Fruit fly (Drosophila melanogaster): ENCODE measurements around the gene mtgo.

The mtgo gene

dm6 chr2L:16621460-16621859, 76.6 kb downstream of the mtgo start (continued):
- TF ChIP-seq psq (GFP tag; optimal IDR thresholded peaks at IDR 0.05) (no peak), CG15479 (GFP tag; optimal IDR thresholded peaks at IDR 0.05) (no peak), scrt (GFP tag; optimal IDR thresholded peaks at IDR 0.05) (no peak), NfI (GFP tag; optimal IDR thresholded peaks at IDR 0.05) (no peak), Pdp1 (GFP tag; optimal IDR thresholded peaks at IDR 0.05) (peak in 1 of 2 experiments; percentile 2), CG12659 (GFP tag; optimal IDR thresholded peaks at IDR 0.05) (no peak)

- TF ChIP-seq CG11504 (tag; optimal IDR thresholded peaks at IDR 0.05) (peak; percentile 25), CG13894 (tag; optimal IDR thresholded peaks at IDR 0.05) (no peak), Hr39 (optimal IDR thresholded peaks at IDR 0.05) (peak; percentile 70), salm (tag; optimal IDR thresholded peaks at IDR 0.05) (no peak), Gsc (GFP tag; IDR thresholded peaks at IDR 0.05) (no peak), CG8478 (optimal IDR thresholded peaks at IDR 0.05) (peak; percentile 56), az2 (GFP tag; optimal IDR thresholded peaks at IDR 0.05) (no peak), danr (GFP tag; IDR thresholded peaks at IDR 0.05) (no peak), PHDP (tag; optimal IDR thresholded peaks at IDR 0.05) (no peak), Opbp (GFP tag; IDR thresholded peaks at IDR 0.05; ENCODE audit: partially characterized antibody) (0 out of 3 replicates have a peak, but pooled peaks have one; percentile 5)
Observed at dm6 chr2L:16622162-16622561, 77.3 kb downstream of the mtgo start.

- no peak for TF ChIP-seq gro (GFP tag; optimal IDR thresholded peaks at IDR 0.05)
- TF ChIP-seq Xrp1 (GFP tag; IDR thresholded peaks at IDR 0.05): no peak
- TF ChIP-seq CG8765 (GFP tag; IDR thresholded peaks at IDR 0.05): no peak
- peak; percentile 89 for TF ChIP-seq CG8281 (tag; optimal IDR thresholded peaks at IDR 0.05)
- no peak for TF ChIP-seq CG7963 (GFP tag; IDR thresholded peaks at IDR 0.05; ENCODE audit: partially characterized antibody)
- TF ChIP-seq Pdp1 (GFP tag; optimal IDR thresholded peaks at IDR 0.05): peak in 1 of 2 experiments; percentile 56
- TF ChIP-seq gcm (GFP tag; optimal IDR thresholded peaks at IDR 0.05): peak; percentile 25
- TF ChIP-seq cad (GFP tag; optimal IDR thresholded peaks at IDR 0.05): peak; percentile 38
- peak; percentile 67 for TF ChIP-seq CG6654 (GFP tag; optimal IDR thresholded peaks at IDR 0.05)
- TF ChIP-seq Med (GFP tag): peak; percentile 51
Observed at dm6 chr2L:16627948-16628347, 83.1 kb downstream of the mtgo start.

dm6 chr2L:16629176-16629575, 84.4 kb downstream of the mtgo start:
- TF ChIP-seq bcd (GFP tag; optimal IDR thresholded peaks at IDR 0.05): no peak
- TF ChIP-seq CG11093 (GFP tag; IDR thresholded peaks at IDR 0.05): no peak
- peak; percentile 37 for TF ChIP-seq CG11504 (tag; optimal IDR thresholded peaks at IDR 0.05)
- no peak for TF ChIP-seq CG18011 (GFP tag; optimal IDR thresholded peaks at IDR 0.05)
- TF ChIP-seq Hr3 (GFP tag; optimal IDR thresholded peaks at IDR 0.05): no peak
- no peak for TF ChIP-seq usp (GFP tag; optimal IDR thresholded peaks at IDR 0.05)
- TF ChIP-seq twi (tag; optimal IDR thresholded peaks at IDR 0.05): no peak
- no peak for TF ChIP-seq Chrac-16 (GFP tag; optimal IDR thresholded peaks at IDR 0.05)
- TF ChIP-seq CG2678 (tag; optimal IDR thresholded peaks at IDR 0.05): peak; percentile 9
- no peak for TF ChIP-seq pb (GFP tag; optimal IDR thresholded peaks at IDR 0.05)
- TF ChIP-seq CG10267 (tag; optimal IDR thresholded peaks at IDR 0.05): no peak
- no peak for TF ChIP-seq CG18764 (GFP tag; optimal IDR thresholded peaks at IDR 0.05)
- peak; percentile 15 for TF ChIP-seq Sox100B (GFP tag; optimal IDR thresholded peaks at IDR 0.05)
- no peak for TF ChIP-seq CG32767 (GFP tag; IDR thresholded peaks at IDR 0.05)
- TF ChIP-seq tgo (GFP tag; IDR thresholded peaks at IDR 0.05): no peak
- no peak for TF ChIP-seq disco-r (GFP tag; optimal IDR thresholded peaks at IDR 0.05)
- no peak for TF ChIP-seq knrl (GFP tag; IDR thresholded peaks at IDR 0.05; ENCODE audit: partially characterized antibody)
- TF ChIP-seq CG12104 (GFP tag; optimal IDR thresholded peaks at IDR 0.05): no peak
- TF ChIP-seq stwl (tag; optimal IDR thresholded peaks at IDR 0.05): no peak
- TF ChIP-seq CG4360 (GFP tag; IDR thresholded peaks at IDR 0.05): no peak
- TF ChIP-seq croc (GFP tag; conservative IDR thresholded peaks at IDR 0.05): no peak
- no peak for TF ChIP-seq Poxn (GFP tag; IDR thresholded peaks at IDR 0.05)
- no peak for TF ChIP-seq CG13287 (GFP tag; IDR thresholded peaks at IDR 0.05; ENCODE audit: partially characterized antibody)
- no peak for TF ChIP-seq sd (tag; optimal IDR thresholded peaks at IDR 0.05)

Measured in whole organism, embryonic.